Worm (Caenorhabditis elegans) whole organism, late embryonic: ENCODE results near the gene K05F6.8.

Source experiments
- K09A11.1 ChIP-seq: sonication (generic microtip); optimal IDR thresholded peaks from 2 replicates; lab custom pipeline; 2017; ENCODE audit warnings: antibody characterized with exemption, mild to moderate bottlenecking, missing genetic modification characterization, missing compliant biosample characterization; ENCODE audit not compliant: insufficient read depth
- ceh-9 ChIP-seq: sonication (generic microtip); optimal IDR thresholded peaks from 2 replicates; lab custom pipeline; 2016; ENCODE audit warnings: mild to moderate bottlenecking, missing genetic modification characterization, inconsistent platforms, missing compliant biosample characterization
- elt-2 ChIP-seq: sonication (generic microtip); optimal IDR thresholded peaks from 2 replicates; lab custom pipeline; 2016; ENCODE audit warnings: missing genetic modification reagents, missing genetic modification characterization, missing compliant biosample characterization
- fkh-10 ChIP-seq: fragments of 150-350 bp; optimal IDR thresholded peaks from 2 replicates; lab custom pipeline; 2014; ENCODE audit warnings: missing biosample characterization, missing genetic modification reagents, missing genetic modification characterization
- lim-6 ChIP-seq: sonication (generic microtip); optimal IDR thresholded peaks from 2 replicates; lab custom pipeline; 2016; ENCODE audit warnings: missing genetic modification characterization, missing compliant biosample characterization
- pha-4 ChIP-seq: fragments of 150-350 bp; optimal IDR thresholded peaks from 2 replicates; lab custom pipeline; 2018; ENCODE audit warnings: missing biosample characterization, missing genetic modification reagents, missing genetic modification characterization
- pqm-1 ChIP-seq: sonication (generic microtip); optimal IDR thresholded peaks from 2 replicates; lab custom pipeline; 2016; ENCODE audit warnings: missing genetic modification characterization, missing compliant biosample characterization

ce11 chrII:1586305-1586704, 18.8 kb upstream of the K05F6.8 start, which contains the start of gene T07H3.8:
- TF ChIP-seq pha-4 (tag; lab: Kevin White, UChicago): no peak
- no peak for TF ChIP-seq pqm-1 (tag; lab: Kevin White, UChicago)
- no peak for TF ChIP-seq elt-2 (tag; lab: Kevin White, UChicago)
- no peak for TF ChIP-seq ceh-9 (tag; lab: Kevin White, UChicago)
- TF ChIP-seq fkh-10 (GFP tag; lab: Kevin White, UChicago): no peak
- TF ChIP-seq lim-6 (tag; lab: Kevin White, UChicago): no peak
- no peak for TF ChIP-seq K09A11.1 (tag; lab: Kevin White, UChicago)
